Worm (Caenorhabditis elegans): ENCODE results near the gene F47B8.3.
"Not testable (repeated sequence)": the region's sequence is repeated elsewhere in the genome, so short reads cannot be mapped to it uniquely, and the experiment has no call there.

DNA sequence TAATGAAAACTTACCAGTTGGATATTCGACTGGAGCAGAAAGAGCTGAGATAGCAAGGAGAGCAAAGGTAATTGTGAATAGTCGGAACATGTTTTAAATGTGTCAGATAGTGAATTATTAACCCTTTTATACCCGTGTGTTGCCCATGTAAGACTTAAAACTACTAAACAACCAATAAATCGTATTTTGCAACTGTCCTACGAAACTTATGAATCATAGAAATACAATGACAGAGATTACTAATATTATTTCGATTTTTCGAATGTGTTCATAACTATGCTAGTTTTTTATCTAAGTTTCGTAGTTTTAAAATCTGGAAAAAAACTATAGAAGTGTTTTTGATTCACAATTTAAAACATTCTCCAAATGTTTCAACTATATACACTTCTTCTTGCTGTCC is 16.0 kb downstream of the F47B8.3 start, which contains the start of gene spig-4:
- TF ChIP-seq pag-3 (tag; optimal IDR thresholded peaks at IDR 0.05; ENCODE audit: borderline replicate concordance); hlh-8 (tag; optimal IDR thresholded peaks at IDR 0.05); rnt-1 (tag; optimal IDR thresholded peaks at IDR 0.05); ama-1 (optimal IDR thresholded peaks at IDR 0.05); Y22D7AL.16 (tag; optimal IDR thresholded peaks at IDR 0.05); ceh-34 (tag; optimal IDR thresholded peaks at IDR 0.05); lin-11 (tag; optimal IDR thresholded peaks at IDR 0.05); pqm-1 (tag; optimal IDR thresholded peaks at IDR 0.05); hlh-15 (tag; optimal IDR thresholded peaks at IDR 0.05); pax-1 (tag; optimal IDR thresholded peaks at IDR 0.05); unc-86 (tag; optimal IDR thresholded peaks at IDR 0.05); ceh-22 (tag; optimal IDR thresholded peaks at IDR 0.05): not testable (repeated sequence)

Measured in whole organism, late embryonic.